Worm (Caenorhabditis elegans) whole organism, mixed stage, embryonic: ENCODE measurements around the gene C18A3.3.

Source experiments
- ces-1 ChIP-seq: fragments of 150-350 bp; optimal IDR thresholded peaks from 2 replicates; lab custom pipeline; 2014; ENCODE audit warnings: missing biosample characterization, missing genetic modification reagents, missing genetic modification characterization
- elt-3 ChIP-seq: fragments of 150-350 bp; optimal IDR thresholded peaks from 2 replicates; lab custom pipeline; 2014; ENCODE audit warnings: missing biosample characterization, missing genetic modification characterization
- lin-13 ChIP-seq: fragments of 150-350 bp; optimal IDR thresholded peaks from 2 replicates; lab custom pipeline; 2014; ENCODE audit warnings: missing biosample characterization, missing genetic modification characterization
- mab-5 ChIP-seq: fragments of 150-350 bp; optimal IDR thresholded peaks from 2 replicates; lab custom pipeline; 2014; ENCODE audit warnings: missing biosample characterization, missing genetic modification characterization
- nhr-12 ChIP-seq: fragments of 150-350 bp; optimal IDR thresholded peaks from 2 replicates; lab custom pipeline; 2014; ENCODE audit warnings: missing biosample characterization, missing genetic modification characterization
- nhr-237 ChIP-seq: fragments of 150-350 bp; optimal IDR thresholded peaks from 2 replicates; lab custom pipeline; 2014; ENCODE audit warnings: missing biosample characterization, missing genetic modification characterization
- pha-4 ChIP-seq: fragments of 150-350 bp; optimal IDR thresholded peaks from 2 replicates; lab custom pipeline; 2018; ENCODE audit warnings: missing biosample characterization, missing genetic modification reagents, missing genetic modification characterization
- unc-62 ChIP-seq: fragments of 150-350 bp; optimal IDR thresholded peaks from 2 replicates; lab custom pipeline; 2014; ENCODE audit warnings: missing biosample characterization, missing genetic modification reagents, missing genetic modification characterization

ce11 chrII:5765318-5765717 lies 49.2 kb downstream of the C18A3.3 start, which contains the start of gene ifb-1:
- TF ChIP-seq mab-5 (tag; lab: Kevin White, UChicago): no peak
- TF ChIP-seq nhr-12 (tag; lab: Kevin White, UChicago): no peak
- TF ChIP-seq unc-62: no peak
- no peak for TF ChIP-seq lin-13 (tag; lab: Kevin White, UChicago)
- TF ChIP-seq nhr-237 (tag; lab: Kevin White, UChicago): no peak
- TF ChIP-seq pha-4 (tag; lab: Kevin White, UChicago): no peak
- no peak for TF ChIP-seq elt-3
- no peak for TF ChIP-seq ces-1 (GFP tag; lab: Kevin White, UChicago)
